Worm (Caenorhabditis elegans) whole organism, L2 larva: ENCODE data around the gene F49E12.10.

Source experiments
- F13H6.1 ChIP-seq: sonication (generic microtip); optimal IDR thresholded peaks from 2 replicates; lab custom pipeline; 2016; ENCODE audit warnings: missing genetic modification characterization, missing compliant biosample characterization
- alr-1 ChIP-seq: fragments of 150-350 bp; optimal IDR thresholded peaks from 2 replicates; lab custom pipeline; 2014; ENCODE audit warnings: missing biosample characterization, missing genetic modification characterization
- crh-2 ChIP-seq: sonication (generic microtip); optimal IDR thresholded peaks from 2 replicates; lab custom pipeline; 2017; ENCODE audit warnings: missing biosample characterization, missing genetic modification characterization
- nhr-11 ChIP-seq: fragments of 150-350 bp; optimal IDR thresholded peaks from 2 replicates; lab custom pipeline; 2014; ENCODE audit warnings: missing biosample characterization, missing genetic modification characterization
- skn-1 ChIP-seq: sonication (generic microtip); optimal IDR thresholded peaks from 2 replicates; lab custom pipeline; 2017; ENCODE audit warnings: missing biosample characterization, missing genetic modification characterization
- zag-1 ChIP-seq: fragments of 150-350 bp; optimal IDR thresholded peaks from 2 replicates; lab custom pipeline; 2014; ENCODE audit warnings: missing biosample characterization, missing genetic modification characterization

DNA sequence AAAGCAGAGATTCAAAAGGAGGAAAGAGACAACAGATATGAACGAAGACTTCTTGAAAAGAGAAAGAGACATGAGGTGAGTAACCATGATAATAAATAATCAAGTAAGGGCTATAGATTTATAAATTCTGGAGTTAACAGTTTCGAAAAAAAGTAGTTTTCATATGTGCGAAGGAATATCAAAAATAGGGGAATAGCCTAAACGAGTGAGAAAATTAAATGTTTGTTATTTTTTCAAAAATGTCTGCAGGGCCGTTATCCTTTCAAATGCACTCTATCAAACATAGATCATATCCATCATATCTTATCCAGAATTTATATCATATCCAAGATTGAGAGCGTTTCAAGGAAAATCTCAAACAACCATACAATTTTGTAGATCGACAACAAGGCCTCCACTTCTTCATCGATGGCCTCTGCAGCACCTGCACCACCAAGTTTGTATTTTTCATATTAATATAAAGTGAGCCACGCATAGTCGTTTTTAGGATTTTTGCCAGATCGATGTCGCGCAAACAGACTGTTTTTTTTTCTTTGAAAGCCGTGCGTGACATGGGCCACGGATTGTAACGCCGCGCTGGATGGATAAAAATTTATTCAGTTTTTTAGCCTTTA is 30.0 kb downstream of the F49E12.10 start:
- TF ChIP-seq F13H6.1 (tag; lab: Kevin White, UChicago) (no peak), skn-1 (tag; lab: Kevin White, UChicago) (no peak), crh-2 (tag; lab: Kevin White, UChicago) (no peak), zag-1 (tag; lab: Kevin White, UChicago) (no peak), nhr-11 (tag; lab: Kevin White, UChicago) (no peak), alr-1 (tag; lab: Kevin White, UChicago) (no peak)
